Fruit fly (Drosophila melanogaster): Measurements from ENCODE around the gene Dhfr.

The Dhfr gene

dm6 chr3R:16483877-16484417 is 3.0 kb downstream of the Dhfr start, which contains the start of gene Der-2 (continued):
- TF ChIP-seq TFAM (GFP tag; optimal IDR thresholded peaks at IDR 0.05) (no peak), mam (GFP tag; optimal IDR thresholded peaks at IDR 0.05) (no peak), vvl (GFP tag; IDR thresholded peaks at IDR 0.05) (0 out of 2 replicates have a peak, but pooled peaks have one; percentile 32), scrt (GFP tag; optimal IDR thresholded peaks at IDR 0.05) (no peak), CG16779 (GFP tag; IDR thresholded peaks at IDR 0.05) (no peak), Max (GFP tag; optimal IDR thresholded peaks at IDR 0.05) (no peak), Sox100B (GFP tag; optimal IDR thresholded peaks at IDR 0.05) (no peak), Doc3 (GFP tag; IDR thresholded peaks at IDR 0.05; ENCODE audit: partially characterized antibody) (peak; percentile 95), CG12391 (tag; optimal IDR thresholded peaks at IDR 0.05) (no peak), trem (tag; optimal IDR thresholded peaks at IDR 0.05) (peak; percentile 40), amos (GFP tag; IDR thresholded peaks at IDR 0.05; ENCODE audit: partially characterized antibody) (peak; percentile 89), unc-4 (GFP tag; IDR thresholded peaks at IDR 0.05; ENCODE audit: partially characterized antibody) (peak; percentile 93), gfzf (GFP tag; optimal IDR thresholded peaks at IDR 0.05) (no peak), CG11696 (GFP tag; IDR thresholded peaks at IDR 0.05) (no peak), luna (GFP tag; optimal IDR thresholded peaks at IDR 0.05) (no peak), CG15269 (tag; optimal IDR thresholded peaks at IDR 0.05) (no peak), CG7271 (tag; optimal IDR thresholded peaks at IDR 0.05) (no peak), fd3F (GFP tag; optimal IDR thresholded peaks at IDR 0.05) (no peak), Optix (GFP tag; IDR thresholded peaks at IDR 0.05) (no peak), CG10654 (GFP tag; optimal IDR thresholded peaks at IDR 0.05) (no peak), CG7963 (GFP tag; IDR thresholded peaks at IDR 0.05; ENCODE audit: partially characterized antibody) (peak; percentile 77), gce (GFP tag; IDR thresholded peaks at IDR 0.05) (no peak), CG9215 (GFP tag; IDR thresholded peaks at IDR 0.05) (no peak), CG14014 (GFP tag; IDR thresholded peaks at IDR 0.05) (no peak), CG30403 (GFP tag; optimal IDR thresholded peaks at IDR 0.05) (no peak), tin (GFP tag; optimal IDR thresholded peaks at IDR 0.05) (no peak), Ssrp (tag; optimal IDR thresholded peaks at IDR 0.05) (no peak), pnt (GFP tag; optimal IDR thresholded peaks at IDR 0.05) (no peak), Ada2b (GFP tag; IDR thresholded peaks at IDR 0.05) (no peak), CG42726 (GFP tag; IDR thresholded peaks at IDR 0.05; ENCODE audit: partially characterized antibody) (peak; percentile 86), eyg (GFP tag; optimal IDR thresholded peaks at IDR 0.05) (no peak), Spps (tag; optimal IDR thresholded peaks at IDR 0.05) (no peak), disco-r (GFP tag; optimal IDR thresholded peaks at IDR 0.05) (no peak), CG18011 (GFP tag; optimal IDR thresholded peaks at IDR 0.05) (no peak), Dll (GFP tag; IDR thresholded peaks at IDR 0.05; ENCODE audit: partially characterized antibody) (peak; percentile 94), CG2129 (GFP tag; IDR thresholded peaks at IDR 0.05; ENCODE audit: partially characterized antibody) (peak; percentile 80), sens (GFP tag) (peak; percentile 63), tna (GFP tag; IDR thresholded peaks at IDR 0.05; ENCODE audit: partially characterized antibody) (peak; percentile 83), toy (GFP tag; IDR thresholded peaks at IDR 0.05) (no peak), CG6689 (GFP tag; IDR thresholded peaks at IDR 0.05) (no peak), PHDP (tag; optimal IDR thresholded peaks at IDR 0.05) (no peak), CG18764 (GFP tag; optimal IDR thresholded peaks at IDR 0.05) (no peak), cg (GFP tag; optimal IDR thresholded peaks at IDR 0.05) (no peak), Ets65A (GFP tag) (peak; percentile 67), sob (GFP tag; IDR thresholded peaks at IDR 0.05) (no peak), CTCF (GFP tag; optimal IDR thresholded peaks at IDR 0.05) (peak; percentile 20), Dp (GFP tag; optimal IDR thresholded peaks at IDR 0.05) (peak; percentile 81), CG9932 (GFP tag; IDR thresholded peaks at IDR 0.05) (0 out of 2 replicates have a peak, but pooled peaks have one; percentile 3), CG10366 (GFP tag; IDR thresholded peaks at IDR 0.05) (no peak), dm (GFP tag; optimal IDR thresholded peaks at IDR 0.05) (no peak), E2f1 (GFP tag; IDR thresholded peaks at IDR 0.05) (no peak), CG3407 (GFP tag; optimal IDR thresholded peaks at IDR 0.05) (no peak)
